Fruit fly (Drosophila melanogaster): ENCODE measurements around the gene Mco3.

Mco3 gene

DNA sequence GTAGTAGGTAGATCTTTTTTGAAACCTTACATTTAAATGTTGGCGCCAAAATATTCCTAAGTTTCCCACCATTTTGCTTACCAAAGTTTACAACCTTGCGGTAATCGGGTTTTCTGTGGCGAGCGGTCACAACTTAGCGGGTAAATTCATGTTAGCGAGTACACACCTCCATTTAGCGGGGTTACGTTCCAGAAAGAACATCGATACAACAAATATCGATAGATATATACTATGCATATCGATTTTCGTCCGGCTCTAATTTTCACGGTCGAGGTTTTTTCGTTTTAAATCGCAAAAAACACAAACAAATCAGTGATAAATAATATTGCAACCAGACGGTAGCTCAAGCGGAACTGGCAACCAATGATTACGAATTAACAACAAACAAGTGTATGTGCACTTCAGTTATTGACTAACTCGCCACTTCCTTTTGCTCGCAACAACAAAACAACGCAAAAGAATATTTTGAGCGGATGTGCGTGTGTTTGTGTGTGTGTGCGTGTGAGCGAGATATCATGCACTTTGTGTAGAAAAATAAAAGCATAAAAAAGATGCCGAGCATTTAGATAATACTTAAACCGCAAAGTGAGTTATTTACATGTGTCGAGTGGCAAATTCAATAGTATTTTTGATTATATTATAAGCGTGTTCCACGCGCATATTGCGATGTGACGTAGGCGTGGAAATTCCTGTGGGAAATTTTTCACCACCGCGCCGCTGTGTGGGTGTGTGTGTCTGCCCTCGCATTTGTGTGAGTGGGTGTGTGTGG, 8.8 kb upstream of the Mco3 start, which contains the start of gene Lnk (continued):
- TF ChIP-seq CG4820 (GFP tag; optimal IDR thresholded peaks at IDR 0.05) = no peak
- peak; percentile 98 for TF ChIP-seq E2f2 (GFP tag; IDR thresholded peaks at IDR 0.05)
- TF ChIP-seq CG33557 (GFP tag; optimal IDR thresholded peaks at IDR 0.05) = no peak
- TF ChIP-seq run (tag; optimal IDR thresholded peaks at IDR 0.05) = no peak
- TF ChIP-seq CG11085 (GFP tag; IDR thresholded peaks at IDR 0.05) = no peak
- TF ChIP-seq Lpt (GFP tag; optimal IDR thresholded peaks at IDR 0.05) = no peak
- TF ChIP-seq CG2116 (GFP tag; optimal IDR thresholded peaks at IDR 0.05) = peak; percentile 77
- no peak for TF ChIP-seq CG5953 (GFP tag; IDR thresholded peaks at IDR 0.05)
- TF ChIP-seq Pdp1 (GFP tag; optimal IDR thresholded peaks at IDR 0.05) = no peak
- TF ChIP-seq Hr39 (optimal IDR thresholded peaks at IDR 0.05) = no peak
- TF ChIP-seq rib (GFP tag; IDR thresholded peaks at IDR 0.05) = no peak; the same call in 1 of the 2 replicates
- peak; percentile 53 for TF ChIP-seq CG17186 (GFP tag; optimal IDR thresholded peaks at IDR 0.05)
- peak; percentile 96 for TF ChIP-seq Dp (GFP tag; optimal IDR thresholded peaks at IDR 0.05)
- no peak for TF ChIP-seq zf30C (GFP tag; optimal IDR thresholded peaks at IDR 0.05)
- TF ChIP-seq sens-2 (GFP tag; IDR thresholded peaks at IDR 0.05) = no peak
- no peak for TF ChIP-seq Sox100B (GFP tag; optimal IDR thresholded peaks at IDR 0.05)
- TF ChIP-seq toy (GFP tag; IDR thresholded peaks at IDR 0.05) = no peak
- no peak for TF ChIP-seq CG10274 (GFP tag; optimal IDR thresholded peaks at IDR 0.05)
- no peak for TF ChIP-seq D19A (tag; optimal IDR thresholded peaks at IDR 0.05)
- no peak for TF ChIP-seq CG18476 (GFP tag; optimal IDR thresholded peaks at IDR 0.05)
- no peak for TF ChIP-seq CG3065 (GFP tag; optimal IDR thresholded peaks at IDR 0.05)
- TF ChIP-seq CG13296 (GFP tag; optimal IDR thresholded peaks at IDR 0.05) = peak; percentile 20
- no peak for TF ChIP-seq Meics (GFP tag; optimal IDR thresholded peaks at IDR 0.05)
- TF ChIP-seq CG1602 (GFP tag; optimal IDR thresholded peaks at IDR 0.05) = no peak
- peak; percentile 12 for TF ChIP-seq CG30020 (tag; optimal IDR thresholded peaks at IDR 0.05)
- no peak for TF ChIP-seq CG12071 (GFP tag; optimal IDR thresholded peaks at IDR 0.05)
- no peak for TF ChIP-seq sc (optimal IDR thresholded peaks at IDR 0.05)
- no peak for TF ChIP-seq sc (GFP tag; optimal IDR thresholded peaks at IDR 0.05)
- TF ChIP-seq CG7745 (tag; optimal IDR thresholded peaks at IDR 0.05) = no peak
- TF ChIP-seq sisA (GFP tag; IDR thresholded peaks at IDR 0.05) = no peak
- peak; percentile 95 for TF ChIP-seq YL-1 (GFP tag; optimal IDR thresholded peaks at IDR 0.05)
- no peak for TF ChIP-seq CG16779 (GFP tag; IDR thresholded peaks at IDR 0.05)
- TF ChIP-seq CG1832 (GFP tag; optimal IDR thresholded peaks at IDR 0.05) = no peak
- no peak for TF ChIP-seq Neu2 (GFP tag; optimal IDR thresholded peaks at IDR 0.05; ENCODE audit: borderline replicate concordance)
- no peak for TF ChIP-seq CG43689 (GFP tag; IDR thresholded peaks at IDR 0.05)
- TF ChIP-seq fd64A (GFP tag; optimal IDR thresholded peaks at IDR 0.05) = no peak
- TF ChIP-seq Oaz (GFP tag; IDR thresholded peaks at IDR 0.05) = no peak
- no peak for TF ChIP-seq CG8281 (tag; optimal IDR thresholded peaks at IDR 0.05)
- TF ChIP-seq CG32767 (GFP tag; IDR thresholded peaks at IDR 0.05) = no peak
- TF ChIP-seq Sry-δ (GFP tag; optimal IDR thresholded peaks at IDR 0.05) = peak; percentile 99
- TF ChIP-seq mld (GFP tag; IDR thresholded peaks at IDR 0.05; ENCODE audit: partially characterized antibody) = peak; percentile 86; the same call in 2 of the 3 replicates
- TF ChIP-seq CG11398 (GFP tag; optimal IDR thresholded peaks at IDR 0.05) = no peak
- peak; percentile 26 for TF ChIP-seq pho (GFP tag; optimal IDR thresholded peaks at IDR 0.05)
- TF ChIP-seq CG15479 (GFP tag; optimal IDR thresholded peaks at IDR 0.05) = peak; percentile 17
- peak; percentile 79 for TF ChIP-seq Sin3A (optimal IDR thresholded peaks at IDR 0.05)
- no peak for TF ChIP-seq CG18619 (GFP tag; optimal IDR thresholded peaks at IDR 0.05)
- TF ChIP-seq Sry-β (GFP tag; optimal IDR thresholded peaks at IDR 0.05) = no peak
- TF ChIP-seq abd-A (tag; optimal IDR thresholded peaks at IDR 0.05) = no peak
- no peak for TF ChIP-seq Sox102F (GFP tag; optimal IDR thresholded peaks at IDR 0.05)
- TF ChIP-seq BEAF-32 (GFP tag; optimal IDR thresholded peaks at IDR 0.05) = peak; percentile 96

Measured in whole organism, embryonic.